Worm (Caenorhabditis elegans) whole organism, late embryonic: ENCODE results near the gene ddn-1.

Experiments
- F13H6.1 ChIP-seq: sonication (generic microtip); optimal IDR thresholded peaks from 2 replicates; lab custom pipeline; 2016; ENCODE audit warnings: missing genetic modification characterization, missing compliant biosample characterization
- ama-1 ChIP-seq: fragments of 150-350 bp; optimal IDR thresholded peaks from 2 replicates; lab custom pipeline; 2014
- ceh-19 ChIP-seq: fragments of 200-800 bp; sonication (Bioruptor generic); optimal IDR thresholded peaks from 2 replicates; lab custom pipeline; 2018; ENCODE audit warnings: mild to moderate bottlenecking, missing genetic modification characterization, missing compliant biosample characterization
- dmd-4 ChIP-seq: sonication (generic microtip); optimal IDR thresholded peaks from 2 replicates; lab custom pipeline; 2016; ENCODE audit warnings: borderline replicate concordance, missing genetic modification characterization, missing compliant biosample characterization
- dve-1 ChIP-seq: sonication (generic microtip); optimal IDR thresholded peaks from 2 replicates; lab custom pipeline; 2017; ENCODE audit warnings: antibody characterized with exemption, mild to moderate bottlenecking, missing genetic modification characterization, missing compliant biosample characterization
- elt-2 ChIP-seq: sonication (generic microtip); optimal IDR thresholded peaks from 2 replicates; lab custom pipeline; 2016; ENCODE audit warnings: missing genetic modification reagents, missing genetic modification characterization, missing compliant biosample characterization
- gmeb-2 ChIP-seq: sonication (generic microtip); optimal IDR thresholded peaks from 2 replicates; lab custom pipeline; 2016; ENCODE audit warnings: missing genetic modification characterization, inconsistent platforms, missing compliant biosample characterization
- nhr-11 ChIP-seq: fragments of 150-350 bp; optimal IDR thresholded peaks from 2 replicates; lab custom pipeline; 2014; ENCODE audit warnings: missing biosample characterization, missing genetic modification characterization
- pha-4 ChIP-seq: fragments of 150-350 bp; optimal IDR thresholded peaks from 2 replicates; lab custom pipeline; 2018; ENCODE audit warnings: missing biosample characterization, missing genetic modification reagents, missing genetic modification characterization
- sox-4 ChIP-seq: sonication (generic microtip); optimal IDR thresholded peaks from 2 replicates; lab custom pipeline; 2017; ENCODE audit warnings: mild to moderate bottlenecking, missing genetic modification characterization, inconsistent platforms, missing compliant biosample characterization
- unc-86 ChIP-seq: sonication (generic microtip); optimal IDR thresholded peaks from 2 replicates; lab custom pipeline; 2016; ENCODE audit warnings: missing genetic modification characterization, missing compliant biosample characterization

DNA sequence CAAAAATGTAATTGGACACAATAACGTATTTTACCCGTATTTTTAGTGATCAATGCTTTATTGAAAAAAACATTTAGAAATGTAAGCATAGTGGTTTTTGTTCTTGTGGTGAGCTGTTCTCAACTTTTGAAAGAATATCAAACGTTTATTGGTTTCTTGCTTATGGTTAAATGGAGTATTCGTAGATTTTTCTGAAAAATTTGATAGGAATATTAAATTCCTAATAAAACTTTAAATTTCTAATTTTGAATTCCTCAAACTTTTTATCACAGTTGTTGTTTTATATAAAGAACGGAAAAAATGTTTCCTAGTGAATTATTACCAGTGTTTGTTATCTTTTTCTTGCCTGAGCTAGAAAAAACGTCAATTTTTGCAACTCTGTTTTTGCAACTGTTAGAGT, 6.9 kb downstream of the ddn-1 start, which contains the start of gene B0507.5:
- no peak for TF ChIP-seq elt-2 (tag; lab: Kevin White, UChicago)
- no peak for TF ChIP-seq pha-4
- TF ChIP-seq dmd-4, result no peak
- no peak for TF ChIP-seq dve-1 (tag; lab: Kevin White, UChicago)
- no peak for TF ChIP-seq sox-4
- no peak for TF ChIP-seq gmeb-2 (tag; lab: Kevin White, UChicago)
- no peak for TF ChIP-seq ama-1 (lab: Kevin White, UChicago)
- no peak for TF ChIP-seq unc-86 (tag; lab: Kevin White, UChicago)
- no peak for TF ChIP-seq F13H6.1 (tag; lab: Kevin White, UChicago)
- no peak for TF ChIP-seq ceh-19 (GFP tag; lab: Kevin White, UChicago)
- TF ChIP-seq nhr-11 (tag; lab: Kevin White, UChicago), result no peak
